Fruit fly (Drosophila melanogaster): ENCODE data around the gene Kif3C.

Kif3C gene

dm6 chr4:1156278-1156677 is 9.0 kb downstream of the Kif3C start:
- no peak for TF ChIP-seq esn (GFP tag; optimal IDR thresholded peaks at IDR 0.05)
- TF ChIP-seq dsx (GFP tag; optimal IDR thresholded peaks at IDR 0.05; ENCODE audit: poor library complexity, severe bottlenecking) = no peak
- no peak for TF ChIP-seq Eip78C (GFP tag)
- no peak for TF ChIP-seq lz (GFP tag; optimal IDR thresholded peaks at IDR 0.05)
- no peak for TF ChIP-seq dac (GFP tag; optimal IDR thresholded peaks at IDR 0.05)
- TF ChIP-seq Hr38 (GFP tag; optimal IDR thresholded peaks at IDR 0.05) = no peak
- no peak for TF ChIP-seq CG7368 (GFP tag; optimal IDR thresholded peaks at IDR 0.05)
- no peak for TF ChIP-seq CG6792 (GFP tag; optimal IDR thresholded peaks at IDR 0.05)
- no peak for TF ChIP-seq vri (GFP tag; optimal IDR thresholded peaks at IDR 0.05)
- TF ChIP-seq CG8319 (GFP tag; optimal IDR thresholded peaks at IDR 0.05) = no peak
- no peak for TF ChIP-seq CG32006 (GFP tag; optimal IDR thresholded peaks at IDR 0.05)
- TF ChIP-seq Met (GFP tag; optimal IDR thresholded peaks at IDR 0.05) = no peak
- no peak for TF ChIP-seq ss (GFP tag; optimal IDR thresholded peaks at IDR 0.05)
- no peak for TF ChIP-seq salr (GFP tag; optimal IDR thresholded peaks at IDR 0.05)
- TF ChIP-seq svp (GFP tag) = no peak
- TF ChIP-seq fkh (GFP tag; optimal IDR thresholded peaks at IDR 0.05) = no peak
- no peak for TF ChIP-seq Ets96B (tag; optimal IDR thresholded peaks at IDR 0.05)
- TF ChIP-seq CG31627 (GFP tag; optimal IDR thresholded peaks at IDR 0.05) = no peak
- TF ChIP-seq cyc (GFP tag; optimal IDR thresholded peaks at IDR 0.05) = no peak

DNA sequence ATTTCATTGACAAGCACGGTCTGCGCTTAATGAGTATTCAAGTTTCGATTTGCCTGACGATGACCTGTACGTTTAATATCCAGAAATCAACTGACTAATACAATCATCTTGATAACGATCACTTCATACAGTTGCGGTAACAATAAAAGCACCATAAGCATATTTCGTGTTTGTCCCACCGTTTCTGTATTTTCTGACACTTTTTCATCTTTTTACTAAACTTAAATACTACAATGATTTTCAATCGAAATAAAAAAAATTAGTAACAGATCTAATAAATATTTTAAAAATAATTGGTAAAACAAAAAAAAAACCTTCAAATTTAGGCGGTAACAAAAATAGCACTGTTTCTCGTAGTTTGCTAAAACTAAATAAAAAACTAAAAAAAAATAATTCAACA is 14.8 kb downstream of the Kif3C start, which contains the start of gene CG32017:
Gene CG32017, minus strand, starts transcription at position 101 of the 400 bp plus-strand sequence.
- TF ChIP-seq Sox14 (GFP tag; optimal IDR thresholded peaks at IDR 0.05) (no peak), Eip93F (GFP tag; optimal IDR thresholded peaks at IDR 0.05) (no peak), Smox (GFP tag; optimal IDR thresholded peaks at IDR 0.05) (no peak), CG34406 (GFP tag; optimal IDR thresholded peaks at IDR 0.05) (no peak), fd85E (GFP tag; optimal IDR thresholded peaks at IDR 0.05) (no peak), dsx (GFP tag; optimal IDR thresholded peaks at IDR 0.05; ENCODE audit: poor library complexity, severe bottlenecking) (no peak), Eip75B (GFP tag; optimal IDR thresholded peaks at IDR 0.05) (no peak), CG10631 (GFP tag; optimal IDR thresholded peaks at IDR 0.05) (no peak), CG4318 (GFP tag; optimal IDR thresholded peaks at IDR 0.05) (no peak), CG16779 (tag; optimal IDR thresholded peaks at IDR 0.05) (no peak), salr (GFP tag; optimal IDR thresholded peaks at IDR 0.05) (no peak), achi (GFP tag; optimal IDR thresholded peaks at IDR 0.05) (no peak), ss (GFP tag; optimal IDR thresholded peaks at IDR 0.05) (no peak), CG11294 (GFP tag; IDR thresholded peaks at IDR 0.05) (no peak), CG11902 (GFP tag; optimal IDR thresholded peaks at IDR 0.05) (no peak), CG32006 (GFP tag; optimal IDR thresholded peaks at IDR 0.05) (no peak), eg (GFP tag; IDR thresholded peaks at IDR 0.05) (no peak)

DNA sequence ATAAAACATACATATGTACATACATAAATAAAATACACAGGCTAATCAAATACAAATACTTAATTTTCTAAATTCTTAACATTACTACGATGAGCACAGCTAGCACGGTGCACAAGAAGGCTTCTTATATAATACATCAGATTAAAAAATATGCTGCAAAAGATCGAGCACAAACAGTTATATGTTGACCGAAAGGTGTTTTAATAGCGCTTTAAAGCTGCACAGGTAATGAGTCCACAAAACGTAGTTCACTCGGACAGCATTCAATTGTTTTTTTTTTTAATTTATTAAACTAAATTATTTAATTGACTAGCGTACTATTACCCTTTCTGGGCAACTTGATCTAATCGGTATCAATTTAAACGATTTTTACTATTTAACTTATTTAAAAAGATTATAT is 27.9 kb downstream of the Kif3C start:
- no peak for TF ChIP-seq CG9139 (GFP tag; optimal IDR thresholded peaks at IDR 0.05)
- no peak for TF ChIP-seq eg (GFP tag; IDR thresholded peaks at IDR 0.05)
- TF ChIP-seq Sox102F (GFP tag; optimal IDR thresholded peaks at IDR 0.05) = no peak
- no peak for TF ChIP-seq CG34406 (GFP tag; optimal IDR thresholded peaks at IDR 0.05)
- TF ChIP-seq CG4318 (GFP tag; optimal IDR thresholded peaks at IDR 0.05) = no peak
- no peak for TF ChIP-seq spab (GFP tag; optimal IDR thresholded peaks at IDR 0.05)
- no peak for TF ChIP-seq Ets21C (GFP tag; optimal IDR thresholded peaks at IDR 0.05)
- TF ChIP-seq net (GFP tag; optimal IDR thresholded peaks at IDR 0.05) = no peak
- no peak for TF ChIP-seq CG31627 (GFP tag; optimal IDR thresholded peaks at IDR 0.05)

- TF ChIP-seq lz (GFP tag; optimal IDR thresholded peaks at IDR 0.05) (peak; percentile 31), Hr39 (GFP tag; optimal IDR thresholded peaks at IDR 0.05) (peak; percentile 42), Hr38 (GFP tag; optimal IDR thresholded peaks at IDR 0.05) (no peak), Sox15 (GFP tag; optimal IDR thresholded peaks at IDR 0.05) (peak; percentile 33), Lpt (GFP tag; optimal IDR thresholded peaks at IDR 0.05) (no peak), CG11902 (GFP tag; optimal IDR thresholded peaks at IDR 0.05) (peak; percentile 20), Blimp-1 (GFP tag; optimal IDR thresholded peaks at IDR 0.05) (no peak), Ets21C (GFP tag; optimal IDR thresholded peaks at IDR 0.05) (peak; percentile 31), net (GFP tag; optimal IDR thresholded peaks at IDR 0.05) (no peak), OdsH (GFP tag; optimal IDR thresholded peaks at IDR 0.05) (peak; percentile 44), Hr4 (GFP tag; optimal IDR thresholded peaks at IDR 0.05) (peak; percentile 38), CG4318 (GFP tag; optimal IDR thresholded peaks at IDR 0.05) (peak; percentile 33), CG3032 (tag; optimal IDR thresholded peaks at IDR 0.05) (peak; percentile 43), topi (GFP tag; optimal IDR thresholded peaks at IDR 0.05) (peak; percentile 38), esn (GFP tag; optimal IDR thresholded peaks at IDR 0.05) (peak; percentile 18), cyc (GFP tag; optimal IDR thresholded peaks at IDR 0.05) (peak; percentile 46), CG10631 (GFP tag; optimal IDR thresholded peaks at IDR 0.05) (peak; percentile 36)
These were observed 34.4 kb downstream of the Kif3C start, which contains the start of gene pho for dm6 chr4:1181591-1182125. pho (minus strand) TSS chr4:1181628.
